Worm (Caenorhabditis elegans): ENCODE results near the gene spch-1.

DNA sequence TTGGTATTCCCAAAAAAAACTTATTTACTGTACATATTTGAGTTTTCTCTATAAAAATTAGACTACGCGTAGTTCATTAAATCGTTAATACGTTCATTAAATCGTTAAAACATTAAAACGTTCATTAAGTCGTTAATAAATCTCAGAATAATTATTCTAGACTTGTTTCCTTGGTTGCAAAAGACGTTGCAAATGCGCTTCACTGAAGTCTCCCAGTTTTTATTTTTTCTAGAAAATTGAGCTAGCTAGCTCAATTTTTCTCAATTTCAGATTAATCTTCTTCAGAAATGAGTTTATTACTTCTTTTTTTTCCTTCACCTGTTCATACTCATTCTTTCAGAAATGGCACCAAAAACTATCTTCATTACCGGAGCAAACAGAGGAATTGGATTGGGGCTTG lies 33.6 kb upstream of the spch-1 start:
- no peak for TF ChIP-seq dmd-4 (tag; optimal IDR thresholded peaks at IDR 0.05)
- no peak for TF ChIP-seq peb-1 (tag; optimal IDR thresholded peaks at IDR 0.05)
- no peak for TF ChIP-seq ama-1 (optimal IDR thresholded peaks at IDR 0.05)
- TF ChIP-seq ZK546.5 (tag; optimal IDR thresholded peaks at IDR 0.05): no peak
